Fruit fly (Drosophila melanogaster) whole organism, embryonic: ENCODE data around the gene Dup99B.
A peak's percentile ranks its signal among the peaks of the same experiment; 100 is the strongest.

Experiments
- CG10267 ChIP-seq: fragments of 200-800 bp; sonication (Bioruptor generic); optimal IDR thresholded peaks from 2 replicates; lab custom pipeline; 2018; ENCODE audit warnings: missing biosample characterization, mild to moderate bottlenecking, missing genetic modification characterization, moderate library complexity
- CG10959 ChIP-seq: fragments of 200-800 bp; sonication (Bioruptor generic); IDR thresholded peaks from 2 replicates; pipeline ENCODE4 v1.3.6; 2022; ENCODE audit warnings: missing biosample characterization, missing genetic modification characterization
- CG11085 ChIP-seq: fragments of 200-800 bp; sonication (Bioruptor generic); IDR thresholded peaks from 2 replicates; pipeline ENCODE4 v1.3.6; 2022; ENCODE audit warnings: missing biosample characterization, missing genetic modification characterization
- CG12391 ChIP-seq: fragments of 200-800 bp; sonication (Bioruptor generic); optimal IDR thresholded peaks from 3 replicates; lab custom pipeline; 2018; ENCODE audit warnings: missing biosample characterization, mild to moderate bottlenecking, missing genetic modification characterization, moderate library complexity
- CG14710 ChIP-seq: fragments of 200-800 bp; sonication (Bioruptor generic); optimal IDR thresholded peaks from 3 replicates; lab custom pipeline; 2019; ENCODE audit warnings: missing biosample characterization, mild to moderate bottlenecking, missing genetic modification characterization, moderate library complexity
- CG15479 ChIP-seq: fragments of 200-800 bp; sonication (Bioruptor generic); optimal IDR thresholded peaks from 3 replicates; lab custom pipeline; 2019; ENCODE audit warnings: missing biosample characterization, mild to moderate bottlenecking, missing genetic modification characterization, moderate library complexity
- CG15601 ChIP-seq: fragments of 200-800 bp; sonication (Bioruptor generic); optimal IDR thresholded peaks from 3 replicates; lab custom pipeline; 2019; ENCODE audit warnings: missing biosample characterization, mild to moderate bottlenecking, missing genetic modification characterization, moderate library complexity
- CG1647 ChIP-seq: fragments of 200-800 bp; sonication (Bioruptor generic); optimal IDR thresholded peaks from 3 replicates; lab custom pipeline; 2016; ENCODE audit warnings: missing biosample characterization, missing genetic modification characterization
- CG16779 ChIP-seq: fragments of 200-800 bp; sonication (Bioruptor generic); IDR thresholded peaks from 2 replicates; pipeline ENCODE4 v1.3.6; 2022; ENCODE audit warnings: missing biosample characterization, missing genetic modification characterization
- CG16815 ChIP-seq: fragments of 200-800 bp; sonication (Bioruptor generic); optimal IDR thresholded peaks from 3 replicates; lab custom pipeline; 2017; ENCODE audit warnings: missing biosample characterization, mild to moderate bottlenecking, missing genetic modification characterization
- CG1792 ChIP-seq: fragments of 200-800 bp; sonication (Bioruptor generic); optimal IDR thresholded peaks from 2 replicates; lab custom pipeline; 2016; ENCODE audit warnings: missing biosample characterization, missing genetic modification characterization
- CG18011 ChIP-seq: fragments of 200-800 bp; sonication (Bioruptor generic); optimal IDR thresholded peaks from 2 replicates; lab custom pipeline; 2017; ENCODE audit warnings: missing biosample characterization, missing genetic modification characterization, mild to moderate bottlenecking, moderate library complexity, missing genotype
- CG31224 ChIP-seq: fragments of 200-800 bp; sonication (Bioruptor generic); IDR thresholded peaks from 2 replicates; pipeline ENCODE4 v1.3.6; 2022; ENCODE audit warnings: missing biosample characterization, missing genetic modification characterization
- CG31365 ChIP-seq: fragments of 200-800 bp; sonication (Bioruptor generic); optimal IDR thresholded peaks from 2 replicates; lab custom pipeline; 2018; ENCODE audit warnings: missing biosample characterization, mild to moderate bottlenecking, missing genetic modification characterization
- CG32532 ChIP-seq: fragments of 200-800 bp; sonication (Bioruptor generic); IDR thresholded peaks from 2 replicates; pipeline ENCODE4 v1.3.6; 2022; ENCODE audit warnings: missing biosample characterization, missing genetic modification characterization
- CG33213 ChIP-seq: fragments of 200-800 bp; sonication (Bioruptor generic); optimal IDR thresholded peaks from 3 replicates; lab custom pipeline; 2016; ENCODE audit warnings: missing biosample characterization, missing genetic modification characterization
- CG33557 ChIP-seq: fragments of 200-800 bp; sonication (Bioruptor generic); optimal IDR thresholded peaks from 2 replicates; lab custom pipeline; 2019; ENCODE audit warnings: missing biosample characterization, mild to moderate bottlenecking, missing genetic modification characterization, moderate library complexity
- CG3407 ChIP-seq: fragments of 200-800 bp; sonication (Bioruptor generic); optimal IDR thresholded peaks from 2 replicates; lab custom pipeline; 2018; ENCODE audit warnings: missing biosample characterization, mild to moderate bottlenecking, missing genetic modification characterization
- CG34224 ChIP-seq: fragments of 200-800 bp; sonication (Bioruptor generic); IDR thresholded peaks from 3 replicates; pipeline ENCODE4 v1.3.6; 2022; ENCODE audit warnings: missing biosample characterization, missing genetic modification characterization; ENCODE audit not compliant: partially characterized antibody
- CG6272 ChIP-seq: fragments of 200-800 bp; sonication (Bioruptor generic); IDR thresholded peaks from 2 replicates; pipeline ENCODE4 v1.3.6; 2022; ENCODE audit warnings: missing biosample characterization, missing genetic modification characterization
- CG7987 ChIP-seq: fragments of 200-800 bp; sonication (Bioruptor generic); optimal IDR thresholded peaks from 2 replicates; lab custom pipeline; 2018; ENCODE audit warnings: missing biosample characterization, mild to moderate bottlenecking, missing genetic modification characterization, moderate library complexity
- CG8765 ChIP-seq: fragments of 200-800 bp; sonication (Bioruptor generic); IDR thresholded peaks from 2 replicates; pipeline ENCODE4 v1.3.6; 2022; ENCODE audit warnings: missing biosample characterization, missing genetic modification characterization
- D19A ChIP-seq: fragments of 200-800 bp; optimal IDR thresholded peaks from 3 replicates; lab custom pipeline; 2019; ENCODE audit warnings: missing biosample characterization, mild to moderate bottlenecking, missing genetic modification characterization, moderate library complexity
- Dad ChIP-seq: fragments of 200-800 bp; sonication (Bioruptor generic); optimal IDR thresholded peaks from 3 replicates; lab custom pipeline; 2016; ENCODE audit warnings: missing biosample characterization, missing genetic modification characterization
- Dbx ChIP-seq: fragments of 200-800 bp; sonication (Bioruptor generic); IDR thresholded peaks from 3 replicates; pipeline ENCODE4 v1.3.6; 2022; ENCODE audit warnings: missing biosample characterization, missing genetic modification characterization
- Dref ChIP-seq: fragments of 200-800 bp; sonication (Bioruptor generic); IDR thresholded peaks from 2 replicates; pipeline ENCODE4 v1.3.6; 2022; ENCODE audit warnings: missing biosample characterization, missing genetic modification characterization
- MTF-1 ChIP-seq: fragments of 200-800 bp; sonication (Bioruptor generic); optimal IDR thresholded peaks from 2 replicates; lab custom pipeline; 2018; ENCODE audit warnings: missing biosample characterization, mild to moderate bottlenecking, missing genetic modification characterization, borderline replicate concordance
- Rfx ChIP-seq: fragments of 200-800 bp; sonication (Bioruptor generic); IDR thresholded peaks from 2 replicates; pipeline ENCODE4 v1.3.6; 2022; ENCODE audit warnings: missing biosample characterization, missing genetic modification characterization
- Side ChIP-seq: fragments of 200-800 bp; sonication (Bioruptor generic); optimal IDR thresholded peaks from 2 replicates; lab custom pipeline; 2016; ENCODE audit warnings: missing biosample characterization, missing genetic modification characterization
- Spps ChIP-seq: fragments of 200-800 bp; sonication (Bioruptor generic); optimal IDR thresholded peaks from 2 replicates; lab custom pipeline; 2018; ENCODE audit warnings: missing biosample characterization, mild to moderate bottlenecking, missing genetic modification characterization
- Sry-δ ChIP-seq: fragments of 200-800 bp; sonication (Bioruptor generic); optimal IDR thresholded peaks from 2 replicates; lab custom pipeline; 2016; ENCODE audit warnings: missing biosample characterization, missing genetic modification characterization
- Tbp ChIP-seq: fragments of >200 bp; optimal IDR thresholded peaks from 2 replicates; lab custom pipeline; 2018; ENCODE audit warnings: missing biosample characterization, missing genetic modification characterization
- Xbp1 ChIP-seq: fragments of 200-800 bp; sonication (Bioruptor generic); optimal IDR thresholded peaks from 3 replicates; lab custom pipeline; 2016; ENCODE audit warnings: missing biosample characterization, mild to moderate bottlenecking, missing genetic modification characterization
- bab2 ChIP-seq: fragments of 200-800 bp; sonication (Bioruptor generic); optimal IDR thresholded peaks from 2 replicates; lab custom pipeline; 2016; ENCODE audit warnings: missing biosample characterization, missing genetic modification characterization
- caup ChIP-seq: fragments of 200-800 bp; sonication (Bioruptor generic); optimal IDR thresholded peaks from 3 replicates; lab custom pipeline; 2017; ENCODE audit warnings: missing biosample characterization, mild to moderate bottlenecking, missing genetic modification characterization, moderate library complexity; ENCODE audit not compliant: severe bottlenecking
- crc ChIP-seq: fragments of 200-800 bp; sonication (Bioruptor generic); optimal IDR thresholded peaks from 2 replicates; lab custom pipeline; 2016; ENCODE audit warnings: missing biosample characterization, missing genetic modification characterization
- inv ChIP-seq: fragments of 200-800 bp; sonication (Bioruptor generic); IDR thresholded peaks from 2 replicates; pipeline ENCODE4 v1.3.6; 2022; ENCODE audit warnings: missing biosample characterization, missing genetic modification characterization; ENCODE audit not compliant: partially characterized antibody
- lola ChIP-seq, 3 experiments: fragments of >200 bp in 2 of 3; fragments of 200-800 bp in 1 of 3; sonication (Bioruptor generic) in 1 of 3; optimal IDR thresholded peaks; 2 replicates each; lab custom pipeline; 2017 to 2019; ENCODE audit warnings: missing biosample characterization in 3 of 3, missing genetic modification characterization in 3 of 3, mild to moderate bottlenecking in 1 of 3, moderate library complexity in 1 of 3
- nmo ChIP-seq: fragments of 200-800 bp; sonication (Bioruptor generic); optimal IDR thresholded peaks from 2 replicates; lab custom pipeline; 2018; ENCODE audit warnings: missing biosample characterization, mild to moderate bottlenecking, missing genetic modification characterization, moderate library complexity
- pan ChIP-seq, 4 experiments: fragments of >200 bp in 3 of 4; fragments of 200-800 bp in 1 of 4; sonication (Bioruptor generic) in 1 of 4; optimal IDR thresholded peaks in 3 of 4; IDR thresholded peaks in 1 of 4; 2 replicates each; pipeline versions ENCODE4 v1.3.6 to Lab custom; 2017 to 2022; ENCODE audit warnings: missing biosample characterization in 2 of 4, missing genetic modification characterization in 2 of 4, mixed read lengths in 1 of 4
- pfk ChIP-seq: fragments of 200-800 bp; sonication (Bioruptor generic); optimal IDR thresholded peaks from 2 replicates; lab custom pipeline; 2018; ENCODE audit warnings: missing biosample characterization, mild to moderate bottlenecking, missing genetic modification characterization, moderate library complexity
- repo ChIP-seq: fragments of 200-800 bp; sonication (Bioruptor generic); optimal IDR thresholded peaks from 2 replicates; lab custom pipeline; 2016; ENCODE audit warnings: missing biosample characterization, missing genetic modification characterization
- slbo ChIP-seq: fragments of 200-800 bp; sonication (Bioruptor generic); IDR thresholded peaks from 2 replicates; pipeline ENCODE4 v1.3.6; 2022; ENCODE audit warnings: missing biosample characterization, missing genetic modification characterization
- sqz ChIP-seq: fragments of 200-800 bp; sonication (Bioruptor generic); optimal IDR thresholded peaks from 3 replicates; lab custom pipeline; 2018; ENCODE audit warnings: missing biosample characterization, mild to moderate bottlenecking, missing genetic modification characterization
- ssp ChIP-seq: fragments of 200-800 bp; sonication (Bioruptor generic); IDR thresholded peaks from 2 replicates; pipeline ENCODE4 v1.3.6; 2022; ENCODE audit warnings: missing biosample characterization, missing genetic modification characterization
- stc ChIP-seq: fragments of 200-800 bp; sonication (Bioruptor generic); IDR thresholded peaks from 2 replicates; pipeline ENCODE4 v1.3.6; 2022; ENCODE audit warnings: missing biosample characterization, missing genetic modification characterization
- toy ChIP-seq: fragments of 200-800 bp; sonication (Bioruptor generic); IDR thresholded peaks from 2 replicates; pipeline ENCODE4 v1.3.6; 2022; ENCODE audit warnings: missing biosample characterization, missing genetic modification characterization
- twi ChIP-seq: fragments of 200-800 bp; optimal IDR thresholded peaks from 2 replicates; lab custom pipeline; 2019; ENCODE audit warnings: missing biosample characterization, mild to moderate bottlenecking, missing genetic modification characterization, moderate library complexity
- zf30C ChIP-seq: fragments of 200-800 bp; sonication (Bioruptor generic); optimal IDR thresholded peaks from 3 replicates; lab custom pipeline; 2018; ENCODE audit warnings: missing biosample characterization, mild to moderate bottlenecking, missing genetic modification characterization

The Dup99B gene

dm6 chr3R:29723048-29723656 lies 8.0 kb upstream of the Dup99B start, which contains the start of gene Pcd:
Pcd (plus strand) TSS chr3R:29723163.
- no peak for TF ChIP-seq Side (GFP tag; lab: Kevin White, UChicago)
- no peak for TF ChIP-seq CG33213 (GFP tag; lab: Kevin White, UChicago)
- TF ChIP-seq CG8765 (GFP tag; lab: Robert Waterston, UW) = no peak
- no peak for TF ChIP-seq toy (GFP tag; lab: Robert Waterston, UW)
- no peak for TF ChIP-seq inv (GFP tag; lab: Robert Waterston, UW)
- no peak for TF ChIP-seq ssp (GFP tag; lab: Robert Waterston, UW)
- TF ChIP-seq repo = no peak
- TF ChIP-seq CG31365 (tag; lab: Kevin White, UChicago) = no peak
- no peak for TF ChIP-seq CG3407
- no peak for TF ChIP-seq CG12391 (tag; lab: Kevin White, UChicago)
- TF ChIP-seq CG16815 (GFP tag; lab: Kevin White, UChicago) = no peak
- no peak for TF ChIP-seq CG33557 (GFP tag; lab: Kevin White, UChicago)
- no peak for TF ChIP-seq pan (optimal IDR thresholded peaks at IDR 0.05; lab: Kevin White, UChicago)
- no peak for TF ChIP-seq pan (GFP tag; optimal IDR thresholded peaks at IDR 0.05 in 1 of 2, IDR thresholded peaks at IDR 0.05 in 1 of 2)
- TF ChIP-seq CG32532 = peak; percentile 13; the same call in 1 of the 2 replicates
- no peak for TF ChIP-seq zf30C (GFP tag; lab: Kevin White, UChicago)
- peak; percentile 4 for TF ChIP-seq Sry-δ
- TF ChIP-seq CG18011 = peak; percentile 14
- TF ChIP-seq Dbx = 0 out of 3 replicates have a peak, but pooled peaks have one; percentile 39
- TF ChIP-seq Rfx (GFP tag; lab: Robert Waterston, UW) = no peak
- no peak for TF ChIP-seq CG10267
- no peak for TF ChIP-seq MTF-1
- no peak for TF ChIP-seq Spps (tag; lab: Kevin White, UChicago)
- TF ChIP-seq CG34224 (GFP tag; lab: Robert Waterston, UW) = peak; percentile 49; the same call in 1 of the 3 replicates
- TF ChIP-seq Tbp = no peak
- TF ChIP-seq caup (GFP tag; lab: Kevin White, UChicago) = no peak
- no peak for TF ChIP-seq stc
- TF ChIP-seq Xbp1 = no peak
- no peak for TF ChIP-seq CG1792 (GFP tag; lab: Kevin White, UChicago)
- no peak for TF ChIP-seq Dref
- no peak for TF ChIP-seq D19A (tag; lab: Kevin White, UChicago)
- no peak for TF ChIP-seq twi
- TF ChIP-seq CG6272 (GFP tag; lab: Robert Waterston, UW) = no peak
- no peak for TF ChIP-seq crc (GFP tag; lab: Kevin White, UChicago)
- no peak for TF ChIP-seq CG7987 (GFP tag; lab: Kevin White, UChicago)
- TF ChIP-seq CG16779 (GFP tag; lab: Robert Waterston, UW) = no peak
- TF ChIP-seq CG10959 (GFP tag; lab: Robert Waterston, UW) = no peak
- no peak for TF ChIP-seq nmo
- TF ChIP-seq CG31224 = no peak
- no peak for TF ChIP-seq bab2
- TF ChIP-seq sqz (GFP tag; lab: Kevin White, UChicago) = no peak
- no peak for TF ChIP-seq CG15601
- no peak for TF ChIP-seq CG1647 (GFP tag; lab: Kevin White, UChicago)
- TF ChIP-seq slbo (GFP tag; lab: Robert Waterston, UW) = no peak
- TF ChIP-seq CG14710 (tag; lab: Kevin White, UChicago) = peak; percentile 1
- TF ChIP-seq CG15479 (GFP tag; lab: Kevin White, UChicago) = no peak
- no peak for TF ChIP-seq pfk (GFP tag; lab: Kevin White, UChicago)
- no peak for TF ChIP-seq CG11085 (GFP tag; lab: Robert Waterston, UW)
- TF ChIP-seq lola (GFP tag; optimal IDR thresholded peaks at IDR 0.05; lab: Kevin White, UChicago) = no peak
- no peak for TF ChIP-seq Dad
